Worm (Caenorhabditis elegans) whole organism, young adult: ENCODE measurements around the gene C18G1.9.

Experiments used
- C17E4.6 ChIP-seq: fragments of 200-800 bp; sonication (Bioruptor generic); IDR thresholded peaks from 2 replicates; pipeline ENCODE4 v1.3.6; 2022; ENCODE audit warnings: missing genetic modification reagents, missing genetic modification characterization, missing compliant biosample characterization
- ceh-100 ChIP-seq: fragments of 200-800 bp; sonication (Bioruptor generic); IDR thresholded peaks from 2 replicates; pipeline ENCODE4 v1.3.6; 2022; ENCODE audit warnings: missing genetic modification reagents, missing genetic modification characterization, missing compliant biosample characterization
- madf-8 ChIP-seq: fragments of 200-800 bp; sonication (Bioruptor generic); conservative IDR thresholded peaks from 2 replicates; pipeline ENCODE4 v1.3.6; 2022; ENCODE audit warnings: missing genetic modification reagents, missing genetic modification characterization, missing compliant biosample characterization
- nhr-179 ChIP-seq: sonication (generic microtip); optimal IDR thresholded peaks from 2 replicates; lab custom pipeline; 2016; ENCODE audit warnings: mild to moderate bottlenecking, missing genetic modification characterization, missing compliant biosample characterization
- nhr-90 ChIP-seq: sonication (generic microtip); optimal IDR thresholded peaks from 2 replicates; lab custom pipeline; 2016; ENCODE audit warnings: missing genotype, mild to moderate bottlenecking, missing genetic modification characterization, missing compliant biosample characterization
- somi-1 ChIP-seq: fragments of 200-800 bp; sonication (Bioruptor generic); optimal IDR thresholded peaks from 2 replicates; lab custom pipeline; 2018; ENCODE audit warnings: mild to moderate bottlenecking, missing genetic modification characterization, missing compliant biosample characterization

DNA sequence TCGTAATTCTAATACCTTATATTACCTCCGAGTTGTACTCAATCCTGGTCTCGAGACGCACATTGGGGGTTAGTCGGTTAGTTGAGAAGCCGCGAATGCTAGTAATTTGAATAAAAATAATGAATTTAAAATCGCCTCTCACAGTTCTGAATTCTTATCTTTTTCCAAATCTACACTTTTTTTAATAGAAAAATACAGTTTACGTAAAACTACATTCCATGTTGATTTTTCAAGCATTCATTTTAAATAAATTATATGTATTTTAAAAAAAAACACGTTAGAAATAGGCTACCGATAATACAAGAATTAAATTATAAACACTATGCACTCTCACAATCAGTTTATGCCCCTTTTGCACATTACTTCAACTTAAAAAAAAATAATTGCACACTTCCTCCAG is at the start of gene C18G1.9:
- TF ChIP-seq nhr-179 (tag; lab: Kevin White, UChicago) (no peak), madf-8 (GFP tag; lab: Robert Waterston, UW) (no peak), somi-1 (GFP tag; lab: Kevin White, UChicago) (no peak), ceh-100 (GFP tag; lab: Robert Waterston, UW) (no peak), C17E4.6 (GFP tag; lab: Robert Waterston, UW) (no peak), nhr-90 (tag; lab: Kevin White, UChicago) (no peak)
